Worm (Caenorhabditis elegans): ENCODE measurements around the gene C09B9.7.
"Not testable (repeated sequence)": the region's sequence is repeated elsewhere in the genome, so short reads cannot be mapped to it uniquely, and the experiment has no call there.

The C09B9.7 gene

ce11 chrIV:5054297-5054696, 6.6 kb downstream of the C09B9.7 start:
- TF ChIP-seq dao-5 (tag; optimal IDR thresholded peaks at IDR 0.05): no peak

- TF ChIP-seq W03F9.2 (tag; optimal IDR thresholded peaks at IDR 0.05): no peak
- TF ChIP-seq him-1 (tag; optimal IDR thresholded peaks at IDR 0.05): no peak
- no peak for TF ChIP-seq dao-5 (tag; optimal IDR thresholded peaks at IDR 0.05)
These were observed 15.5 kb downstream of the C09B9.7 start, which contains the start of gene hot-9 for ce11 chrIV:5045389-5045788. Gene hot-9 (minus strand): TSS chrIV:5045489.

- TF ChIP-seq W03F9.2 (tag; optimal IDR thresholded peaks at IDR 0.05): no peak
- peak; percentile 66 for TF ChIP-seq dao-5 (tag; optimal IDR thresholded peaks at IDR 0.05)
- peak; percentile 17 for TF ChIP-seq him-1 (tag; optimal IDR thresholded peaks at IDR 0.05)
These were observed 22.1 kb downstream of the C09B9.7 start for ce11 chrIV:5038744-5039143.

- TF ChIP-seq W03F9.2 (tag; optimal IDR thresholded peaks at IDR 0.05) (no peak), dao-5 (tag; optimal IDR thresholded peaks at IDR 0.05) (no peak), him-1 (tag; optimal IDR thresholded peaks at IDR 0.05) (no peak)
These were observed 23.4 kb downstream of the C09B9.7 start, which contains the start of gene C09B9.1 for ce11 chrIV:5037489-5037888. Gene C09B9.1 (plus strand): TSS chrIV:5037789.

ce11 chrIV:5033276-5033675, 27.6 kb downstream of the C09B9.7 start, which contains the start of gene C09B9.4:
Gene C09B9.4 (minus strand): TSS chrIV:5033376.
- TF ChIP-seq him-1 (tag; optimal IDR thresholded peaks at IDR 0.05) (no peak), dao-5 (tag; optimal IDR thresholded peaks at IDR 0.05) (no peak), W03F9.2 (tag; optimal IDR thresholded peaks at IDR 0.05) (no peak)

ce11 chrIV:5031346-5031745, 29.5 kb downstream of the C09B9.7 start:
- TF ChIP-seq W03F9.2 (tag; optimal IDR thresholded peaks at IDR 0.05) (no peak), dao-5 (tag; optimal IDR thresholded peaks at IDR 0.05) (no peak), him-1 (tag; optimal IDR thresholded peaks at IDR 0.05) (no peak)

- TF ChIP-seq W03F9.2 (tag; optimal IDR thresholded peaks at IDR 0.05): no peak
These were observed 31.9 kb downstream of the C09B9.7 start, which contains the start of the genes best-6 and C09B9.2 for ce11 chrIV:5028978-5029377. Gene best-6 (minus strand): TSS chrIV:5029078. Gene C09B9.2 (plus strand): TSS chrIV:5029291.

ce11 chrIV:5025646-5026045, 35.2 kb downstream of the C09B9.7 start, which contains the start of gene C09B9.85:
Gene C09B9.85 (minus strand): TSS chrIV:5025746.
- no peak for TF ChIP-seq him-1 (tag; optimal IDR thresholded peaks at IDR 0.05)
- no peak for TF ChIP-seq dao-5 (tag; optimal IDR thresholded peaks at IDR 0.05)
- TF ChIP-seq W03F9.2 (tag; optimal IDR thresholded peaks at IDR 0.05): no peak

ce11 chrIV:5020533-5020932, 40.4 kb downstream of the C09B9.7 start, which contains the start of gene T28H11.8:
Gene T28H11.8 (minus strand): TSS chrIV:5020633.
- TF ChIP-seq W03F9.2 (tag; optimal IDR thresholded peaks at IDR 0.05) (no peak), him-1 (tag; optimal IDR thresholded peaks at IDR 0.05) (no peak), dao-5 (tag; optimal IDR thresholded peaks at IDR 0.05) (no peak)

- not testable (repeated sequence) for TF ChIP-seq W03F9.2, dao-5, him-1 (tag; optimal IDR thresholded peaks at IDR 0.05)
These were observed 43.8 kb downstream of the C09B9.7 start, which contains the start of gene T28H11.7 for ce11 chrIV:5017075-5017474. Gene T28H11.7 (minus strand): TSS chrIV:5017175.

- not testable (repeated sequence) for TF ChIP-seq W03F9.2, him-1, dao-5 (tag; optimal IDR thresholded peaks at IDR 0.05)
These were observed 44.4 kb downstream of the C09B9.7 start, which contains the start of gene ssq-4 for ce11 chrIV:5016461-5016860. Gene ssq-4 (plus strand): TSS chrIV:5016479.

- TF ChIP-seq W03F9.2 (tag; optimal IDR thresholded peaks at IDR 0.05): no peak
- TF ChIP-seq dao-5 (tag; optimal IDR thresholded peaks at IDR 0.05): no peak
These were observed 48.6 kb downstream of the C09B9.7 start, which contains the start of gene srm-1 for ce11 chrIV:5012241-5012640. Gene srm-1 (plus strand): TSS chrIV:5012541.

- TF ChIP-seq him-1 (tag; optimal IDR thresholded peaks at IDR 0.05): no peak
- no peak for TF ChIP-seq W03F9.2 (tag; optimal IDR thresholded peaks at IDR 0.05)
- TF ChIP-seq dao-5 (tag; optimal IDR thresholded peaks at IDR 0.05): no peak
These were observed 52.5 kb downstream of the C09B9.7 start, which contains the start of gene srm-2 for ce11 chrIV:5008378-5008777. Gene srm-2 (plus strand): TSS chrIV:5008678.
